In genomic region chrX:4435396-4435795, ce11 we compare ENCODE assay signal across 2 worm cellular contexts.
A peak's percentile ranks its signal among the peaks of the same experiment; 100 is the strongest.
TF ChIP-seq lines count a peak whose summit lies in the region.

No protein-coding gene starts in this region.

TF ChIP-seq in whole organism, L1 larva, 84 proteins besides CTCF, POLR2A, EP300 and RAD21:
- TF ChIP-seq ama-1 (optimal IDR thresholded peaks at IDR 0.05; lab: Kevin White, UChicago) (no peak), lin-14 (GFP tag; optimal IDR thresholded peaks at IDR 0.05; lab: Kevin White, UChicago) (peak; percentile 10)

TF ChIP-seq in whole organism, mixed stage, embryonic, 35 proteins besides CTCF, POLR2A, EP300 and RAD21:
- no peak for TF ChIP-seq lin-32 (GFP tag; optimal IDR thresholded peaks at IDR 0.05; lab: Kevin White, UChicago)
- peak; percentile 81 for TF ChIP-seq hlh-1 (tag; optimal IDR thresholded peaks at IDR 0.05; lab: Kevin White, UChicago)
- no peak for TF ChIP-seq zip-8 (tag; optimal IDR thresholded peaks at IDR 0.05; lab: Kevin White, UChicago)
- TF ChIP-seq nhr-76 (tag; optimal IDR thresholded peaks at IDR 0.05; lab: Kevin White, UChicago), result no peak
